Fruit fly (Drosophila melanogaster) whole organism, embryonic: ENCODE data around the gene Ugt35E1.

Source experiments
- Ada2b ChIP-seq: fragments of 200-800 bp; sonication (Bioruptor generic); IDR thresholded peaks from 2 replicates; pipeline ENCODE4 v1.3.6; 2022; ENCODE audit warnings: missing biosample characterization, missing genetic modification characterization
- Atf6 ChIP-seq: fragments of 200-800 bp; sonication (Bioruptor generic); IDR thresholded peaks from 2 replicates; pipeline ENCODE4 v1.3.6; 2022; ENCODE audit warnings: missing biosample characterization, missing genetic modification characterization
- Awh ChIP-seq: fragments of 200-800 bp; sonication (Bioruptor generic); IDR thresholded peaks from 2 replicates; pipeline ENCODE4, ENCODE4 v1.3.6; 2022; ENCODE audit warnings: missing biosample characterization, missing genetic modification characterization
- CG12744 ChIP-seq: fragments of 200-800 bp; sonication (Bioruptor generic); optimal IDR thresholded peaks from 2 replicates; lab custom pipeline; 2016; ENCODE audit warnings: missing biosample characterization, missing genetic modification characterization
- CG12769 ChIP-seq: fragments of 200-800 bp; sonication (Bioruptor generic); optimal IDR thresholded peaks from 2 replicates; lab custom pipeline; 2019; ENCODE audit warnings: missing biosample characterization, mild to moderate bottlenecking, missing genetic modification characterization, moderate library complexity
- CG13296 ChIP-seq: fragments of 200-800 bp; sonication (Bioruptor generic); optimal IDR thresholded peaks from 3 replicates; lab custom pipeline; 2018; ENCODE audit warnings: missing biosample characterization, mild to moderate bottlenecking, missing genetic modification characterization
- CG1603 ChIP-seq: fragments of 200-800 bp; sonication (Bioruptor generic); optimal IDR thresholded peaks from 2 replicates; lab custom pipeline; 2019; ENCODE audit warnings: missing biosample characterization, mild to moderate bottlenecking, missing genetic modification characterization, moderate library complexity
- CG17612 ChIP-seq: fragments of 200-800 bp; sonication (Bioruptor generic); IDR thresholded peaks from 2 replicates; pipeline ENCODE4 v1.3.6; 2022; ENCODE audit warnings: missing biosample characterization, missing genetic modification characterization
- CG17912 ChIP-seq: fragments of 200-800 bp; sonication (Bioruptor generic); optimal IDR thresholded peaks from 2 replicates; lab custom pipeline; 2018; ENCODE audit warnings: missing biosample characterization, mild to moderate bottlenecking, missing genetic modification characterization
- CG34376 ChIP-seq: fragments of 200-800 bp; sonication (Bioruptor generic); optimal IDR thresholded peaks from 2 replicates; lab custom pipeline; 2018; ENCODE audit warnings: missing biosample characterization, mild to moderate bottlenecking, missing genetic modification characterization
- CG4282 ChIP-seq: fragments of 200-800 bp; sonication (Bioruptor generic); optimal IDR thresholded peaks from 2 replicates; lab custom pipeline; 2016; ENCODE audit warnings: missing biosample characterization, missing genetic modification characterization
- CG6813 ChIP-seq: fragments of 200-800 bp; sonication (Bioruptor generic); optimal IDR thresholded peaks from 2 replicates; lab custom pipeline; 2017; ENCODE audit warnings: missing biosample characterization, missing genetic modification characterization, mild to moderate bottlenecking, moderate library complexity, missing genetic modification reagents
- CG7271 ChIP-seq: fragments of 200-800 bp; sonication (Bioruptor generic); optimal IDR thresholded peaks from 2 replicates; lab custom pipeline; 2018; ENCODE audit warnings: missing biosample characterization, mild to moderate bottlenecking, missing genetic modification characterization, moderate library complexity
- Dad ChIP-seq: fragments of 200-800 bp; sonication (Bioruptor generic); optimal IDR thresholded peaks from 3 replicates; lab custom pipeline; 2016; ENCODE audit warnings: missing biosample characterization, missing genetic modification characterization
- Doc2 ChIP-seq: fragments of 200-800 bp; sonication (Bioruptor generic); IDR thresholded peaks from 2 replicates; pipeline ENCODE4 v1.3.6; 2022; ENCODE audit warnings: missing biosample characterization, missing genetic modification characterization
- ERR ChIP-seq: fragments of 200-800 bp; sonication (Bioruptor generic); optimal IDR thresholded peaks from 2 replicates; lab custom pipeline; 2016; ENCODE audit warnings: missing biosample characterization, missing genetic modification characterization
- HmgD ChIP-seq: fragments of 200-800 bp; sonication (Bioruptor generic); optimal IDR thresholded peaks from 3 replicates; lab custom pipeline; 2016; ENCODE audit warnings: missing biosample characterization, missing genetic modification characterization
- Hmr ChIP-seq: fragments of 200-800 bp; sonication (Bioruptor generic); optimal IDR thresholded peaks from 3 replicates; lab custom pipeline; 2017; ENCODE audit warnings: mild to moderate bottlenecking, missing biosample characterization, missing genetic modification reagents, missing genetic modification characterization
- NC2β ChIP-seq: fragments of 200-800 bp; sonication (Bioruptor generic); optimal IDR thresholded peaks from 2 replicates; lab custom pipeline; 2016; ENCODE audit warnings: missing biosample characterization, missing genetic modification characterization
- Oli ChIP-seq: fragments of 200-800 bp; sonication (Bioruptor generic); optimal IDR thresholded peaks from 2 replicates; lab custom pipeline; 2018; ENCODE audit warnings: missing biosample characterization, mild to moderate bottlenecking, missing genetic modification characterization, moderate library complexity
- Usf ChIP-seq: fragments of 200-800 bp; sonication (Bioruptor generic); optimal IDR thresholded peaks from 2 replicates; lab custom pipeline; 2017; ENCODE audit warnings: missing genotype, missing biosample characterization, missing genetic modification characterization
- amos ChIP-seq: fragments of 200-800 bp; sonication (Bioruptor generic); IDR thresholded peaks from 2 replicates; pipeline ENCODE4 v1.3.6; 2022; ENCODE audit warnings: missing biosample characterization, missing genetic modification characterization; ENCODE audit not compliant: partially characterized antibody
- ash1 ChIP-seq: fragments of 200-800 bp; sonication (Bioruptor generic); optimal IDR thresholded peaks from 2 replicates; lab custom pipeline; 2018; ENCODE audit warnings: missing biosample characterization, mild to moderate bottlenecking, missing genetic modification characterization
- bbx ChIP-seq: fragments of 200-800 bp; sonication (Bioruptor generic); IDR thresholded peaks from 2 replicates; pipeline ENCODE4 v1.3.6; 2022; ENCODE audit warnings: missing biosample characterization, missing genetic modification characterization; ENCODE audit not compliant: partially characterized antibody
- bowl ChIP-seq: fragments of 200-800 bp; sonication (Bioruptor generic); IDR thresholded peaks from 2 replicates; pipeline ENCODE4 v1.3.6; 2022; ENCODE audit warnings: missing biosample characterization, missing genetic modification characterization
- caup ChIP-seq: fragments of 200-800 bp; sonication (Bioruptor generic); optimal IDR thresholded peaks from 3 replicates; lab custom pipeline; 2017; ENCODE audit warnings: missing biosample characterization, mild to moderate bottlenecking, missing genetic modification characterization, moderate library complexity; ENCODE audit not compliant: severe bottlenecking
- crc ChIP-seq: fragments of 200-800 bp; sonication (Bioruptor generic); optimal IDR thresholded peaks from 2 replicates; lab custom pipeline; 2016; ENCODE audit warnings: missing biosample characterization, missing genetic modification characterization
- dan ChIP-seq: fragments of 200-800 bp; sonication (Bioruptor generic); IDR thresholded peaks from 2 replicates; pipeline ENCODE4 v1.3.6; 2022; ENCODE audit warnings: missing biosample characterization, missing genetic modification characterization
- danr ChIP-seq: fragments of 200-800 bp; sonication (Bioruptor generic); IDR thresholded peaks from 2 replicates; pipeline ENCODE4 v1.3.6; 2022; ENCODE audit warnings: missing biosample characterization, missing genetic modification characterization
- dysf ChIP-seq: fragments of 200-800 bp; sonication (Bioruptor generic); IDR thresholded peaks from 3 replicates; pipeline ENCODE4 v1.3.6; 2022; ENCODE audit warnings: missing biosample characterization, missing genetic modification characterization
- emc ChIP-seq: fragments of 200-800 bp; sonication (Bioruptor generic); optimal IDR thresholded peaks from 2 replicates; lab custom pipeline; 2016; ENCODE audit warnings: missing biosample characterization, missing genetic modification characterization
- exex ChIP-seq: fragments of 200-800 bp; sonication (Bioruptor generic); optimal IDR thresholded peaks from 4 replicates; lab custom pipeline; 2018; ENCODE audit warnings: missing biosample characterization, mild to moderate bottlenecking, missing genetic modification characterization, moderate library complexity
- ftz-f1 ChIP-seq: fragments of 200-800 bp; sonication (Bioruptor generic); optimal IDR thresholded peaks from 2 replicates; lab custom pipeline; 2016; ENCODE audit warnings: missing biosample characterization, missing genetic modification characterization
- nau ChIP-seq: fragments of 200-800 bp; sonication (Bioruptor generic); optimal IDR thresholded peaks from 3 replicates; lab custom pipeline; 2017; ENCODE audit warnings: missing biosample characterization, mild to moderate bottlenecking, missing genetic modification characterization, missing genetic modification reagents
- psq ChIP-seq: fragments of 200-800 bp; sonication (Bioruptor generic); optimal IDR thresholded peaks from 2 replicates; lab custom pipeline; 2017; ENCODE audit warnings: missing biosample characterization, missing genetic modification characterization
- rib ChIP-seq: fragments of 200-800 bp; sonication (Bioruptor generic); IDR thresholded peaks from 2 replicates; pipeline ENCODE4 v1.3.6; 2022; ENCODE audit warnings: missing biosample characterization, missing genetic modification characterization
- sc ChIP-seq, 3 experiments: fragments of >200 bp in 2 of 3; fragments of 200-800 bp in 1 of 3; sonication (Bioruptor generic) in 1 of 3; optimal IDR thresholded peaks; 2 replicates in 2 of 3; 3 replicates in 1 of 3; lab custom pipeline; 2017; ENCODE audit warnings: mild to moderate bottlenecking in 1 of 3, missing biosample characterization in 1 of 3, missing genetic modification characterization in 1 of 3, missing genetic modification reagents in 1 of 3
- scrt ChIP-seq: fragments of 200-800 bp; sonication (Bioruptor generic); optimal IDR thresholded peaks from 2 replicates; lab custom pipeline; 2018; ENCODE audit warnings: missing biosample characterization, mild to moderate bottlenecking, missing genetic modification characterization, moderate library complexity
- sens ChIP-seq: fragments of 200-800 bp; sonication (Bioruptor generic); peaks from one replicate; lab custom pipeline; 2016; ENCODE audit warnings: missing biosample characterization, missing genetic modification characterization
- sens-2 ChIP-seq: fragments of 200-800 bp; sonication (Bioruptor generic); IDR thresholded peaks from 2 replicates; pipeline ENCODE4 v1.3.6; 2022; ENCODE audit warnings: missing biosample characterization, missing genetic modification characterization
- sisA ChIP-seq: fragments of 200-800 bp; sonication (Bioruptor generic); IDR thresholded peaks from 2 replicates; pipeline ENCODE4 v1.3.6; 2022; ENCODE audit warnings: missing biosample characterization, missing genetic modification characterization
- slbo ChIP-seq: fragments of 200-800 bp; sonication (Bioruptor generic); IDR thresholded peaks from 2 replicates; pipeline ENCODE4 v1.3.6; 2022; ENCODE audit warnings: missing biosample characterization, missing genetic modification characterization
- tap ChIP-seq: fragments of 200-800 bp; optimal IDR thresholded peaks from 3 replicates; lab custom pipeline; 2019; ENCODE audit warnings: missing biosample characterization, mild to moderate bottlenecking, missing genetic modification characterization, moderate library complexity
- tll ChIP-seq, 2 experiments: fragments of 200-800 bp in 1 of 2; fragments of >200 bp in 1 of 2; sonication (Bioruptor generic) in 1 of 2; optimal IDR thresholded peaks; 2 replicates each; lab custom pipeline; 2017 to 2019; ENCODE audit warnings: missing biosample characterization in 2 of 2, missing genetic modification characterization in 2 of 2, mild to moderate bottlenecking in 1 of 2, moderate library complexity in 1 of 2
- tna ChIP-seq: fragments of 200-800 bp; sonication (Bioruptor generic); IDR thresholded peaks from 2 replicates; pipeline ENCODE4 v1.3.6; 2022; ENCODE audit warnings: missing biosample characterization, missing genetic modification characterization; ENCODE audit not compliant: partially characterized antibody
- zen2 ChIP-seq: fragments of 200-800 bp; sonication (Bioruptor generic); IDR thresholded peaks from 3 replicates; pipeline ENCODE4 v1.3.6; 2022; ENCODE audit warnings: missing biosample characterization, missing genetic modification characterization; ENCODE audit not compliant: partially characterized antibody
- zfh1 ChIP-seq: fragments of 200-800 bp; sonication (Bioruptor generic); IDR thresholded peaks from 3 replicates; pipeline ENCODE4 v1.3.6; 2022; ENCODE audit warnings: missing biosample characterization, missing genetic modification characterization

Ugt35E1 gene

DNA sequence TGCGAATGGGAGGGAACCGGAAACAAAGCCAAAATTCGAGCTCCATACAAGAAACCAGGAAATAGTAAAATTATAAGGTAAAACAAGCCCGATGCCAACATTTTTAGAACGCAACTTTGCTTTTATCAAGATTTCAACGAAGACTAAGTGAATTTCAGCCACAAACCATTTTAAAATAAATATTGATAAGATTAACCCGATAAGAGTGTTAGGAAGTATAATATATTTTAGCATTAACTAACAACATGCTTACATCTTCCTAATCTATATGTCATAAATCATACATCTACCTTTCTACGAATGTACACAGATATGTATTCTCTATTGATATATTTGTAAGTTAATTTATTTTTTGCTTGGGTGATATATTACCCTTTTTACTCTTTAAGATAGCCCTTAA is at the start of gene Ugt35E1:
Ugt35E1 (minus strand) TSS at position 101 of the 400 bp plus-strand sequence.
- TF ChIP-seq CG6813 (GFP tag; lab: Kevin White, UChicago) (no peak), exex (peak; percentile 52)

dm6 chr3R:11214449-11214950 is 48.6 kb upstream of the Ugt35E1 start, which contains the start of gene ZnT86D:
ZnT86D (minus strand) TSS chr3R:11214539.
- TF ChIP-seq CG12744 (GFP tag; lab: Kevin White, UChicago) (peak; percentile 1), Oli (peak; percentile 44), CG34376 (GFP tag; lab: Kevin White, UChicago) (peak; percentile 67), Hmr (peak; percentile 47), crc (GFP tag; lab: Kevin White, UChicago) (no peak), emc (peak; percentile 59), Usf (no peak), CG17912 (GFP tag; lab: Kevin White, UChicago) (peak; percentile 2), CG7271 (tag; lab: Kevin White, UChicago) (no peak), ftz-f1 (GFP tag; lab: Kevin White, UChicago) (no peak), NC2β (peak; percentile 68), danr (GFP tag; lab: Robert Waterston, UW) (no peak), Doc2 (GFP tag; lab: Robert Waterston, UW) (no peak), HmgD (no peak), Ada2b (GFP tag; lab: Robert Waterston, UW) (peak; percentile 36; the same call in 1 of the 2 replicates), nau (GFP tag; lab: Kevin White, UChicago) (no peak), dan (GFP tag; lab: Robert Waterston, UW) (no peak), slbo (GFP tag; lab: Robert Waterston, UW) (peak; percentile 70), tna (GFP tag; lab: Robert Waterston, UW) (no peak), scrt (GFP tag; lab: Kevin White, UChicago) (peak; percentile 20), ash1 (GFP tag; lab: Kevin White, UChicago) (no peak), psq (GFP tag; lab: Kevin White, UChicago) (no peak), sens-2 (GFP tag; lab: Robert Waterston, UW) (no peak), tll (GFP tag; optimal IDR thresholded peaks at IDR 0.05; lab: Kevin White, UChicago) (peak; percentile 18 to 88), CG17612 (GFP tag; lab: Robert Waterston, UW) (no peak), caup (GFP tag; lab: Kevin White, UChicago) (peak; percentile 50), ERR (GFP tag; lab: Kevin White, UChicago) (no peak), CG4282 (GFP tag; lab: Kevin White, UChicago) (no peak), Awh (GFP tag; lab: Robert Waterston, UW) (no peak), sisA (GFP tag; lab: Robert Waterston, UW) (peak; percentile 35; the same call in 1 of the 2 replicates), Atf6 (GFP tag; lab: Robert Waterston, UW) (no peak; the same call in 1 of the 2 replicates), CG12769 (tag; lab: Kevin White, UChicago) (peak; percentile 10), dysf (peak; percentile 63; the same call in 2 of the 3 replicates), CG1603 (tag; lab: Kevin White, UChicago) (peak; percentile 26), bowl (GFP tag; lab: Robert Waterston, UW) (no peak), zfh1 (GFP tag; lab: Robert Waterston, UW) (no peak), tap (peak; percentile 43), amos (no peak; the same call in 1 of the 2 replicates), zen2 (GFP tag; lab: Robert Waterston, UW) (no peak), CG13296 (GFP tag; lab: Kevin White, UChicago) (peak; percentile 67), rib (GFP tag; lab: Robert Waterston, UW) (no peak), Dad (GFP tag; lab: Kevin White, UChicago) (peak; percentile 19), bbx (no peak; the same call in 1 of the 2 replicates), sc (optimal IDR thresholded peaks at IDR 0.05; lab: Kevin White, UChicago) (no peak), sc (GFP tag; optimal IDR thresholded peaks at IDR 0.05; lab: Kevin White, UChicago) (peak; percentile 3), exex (peak; percentile 50), sens (peak; percentile 90)
